Worm (Caenorhabditis elegans) whole organism, L1 larva: Measurements from ENCODE around the gene nhr-27.

Experiments used
- C16A3.4 ChIP-seq: fragments of 150-350 bp; optimal IDR thresholded peaks from 2 replicates; lab custom pipeline; 2014; ENCODE audit warnings: missing biosample characterization, missing genetic modification characterization
- Y116A8C.19 ChIP-seq: sonication (generic microtip); optimal IDR thresholded peaks from 2 replicates; lab custom pipeline; 2016; ENCODE audit warnings: missing compliant biosample characterization, missing genetic modification characterization, borderline replicate concordance
- aha-1 ChIP-seq: fragments of 150-350 bp; optimal IDR thresholded peaks from 2 replicates; lab custom pipeline; 2014; ENCODE audit warnings: missing biosample characterization, missing genetic modification characterization
- alr-1 ChIP-seq: fragments of 200-800 bp; sonication (Bioruptor generic); optimal IDR thresholded peaks from 2 replicates; lab custom pipeline; 2018; ENCODE audit warnings: borderline replicate concordance, mild to moderate bottlenecking, missing genetic modification characterization, missing compliant biosample characterization
- ama-1 ChIP-seq: fragments of 150-350 bp; optimal IDR thresholded peaks from 2 replicates; lab custom pipeline; 2014
- blmp-1 ChIP-seq: fragments of 150-350 bp; optimal IDR thresholded peaks from 2 replicates; lab custom pipeline; 2014; ENCODE audit warnings: missing biosample characterization, missing genetic modification characterization
- ceh-8 ChIP-seq: fragments of 200-800 bp; sonication (Bioruptor generic); optimal IDR thresholded peaks from 2 replicates; lab custom pipeline; 2018; ENCODE audit warnings: mild to moderate bottlenecking, missing genetic modification characterization, moderate library complexity, missing compliant biosample characterization
- ceh-82 ChIP-seq, 3 experiments: fragments of 150-350 bp in 1 of 3; sonication (generic microtip) in 2 of 3; optimal IDR thresholded peaks; 2 replicates each; lab custom pipeline; 2014 to 2017; ENCODE audit warnings: missing biosample characterization in 3 of 3, missing genetic modification characterization in 3 of 3
- ceh-90 ChIP-seq: sonication (generic microtip); optimal IDR thresholded peaks from 2 replicates; lab custom pipeline; 2016; ENCODE audit warnings: missing genetic modification characterization, missing compliant biosample characterization
- ces-1 ChIP-seq: fragments of 150-350 bp; optimal IDR thresholded peaks from 2 replicates; lab custom pipeline; 2014; ENCODE audit warnings: missing biosample characterization, missing genetic modification reagents, missing genetic modification characterization
- efl-3 ChIP-seq: fragments of 200-800 bp; sonication (Bioruptor generic); optimal IDR thresholded peaks from 2 replicates; lab custom pipeline; 2018; ENCODE audit warnings: mild to moderate bottlenecking, missing genetic modification characterization, missing compliant biosample characterization
- elt-2 ChIP-seq: sonication (generic microtip); optimal IDR thresholded peaks from 2 replicates; lab custom pipeline; 2016; ENCODE audit warnings: missing genetic modification characterization, mild to moderate bottlenecking, inconsistent platforms, missing compliant biosample characterization, missing genetic modification reagents
- elt-3 ChIP-seq, 6 experiments: fragments of 150-350 bp in 1 of 6; sonication (generic microtip); optimal IDR thresholded peaks; 2 replicates each; lab custom pipeline; 2017 to 2018; ENCODE audit warnings: missing biosample characterization in 6 of 6, missing genetic modification characterization in 6 of 6, inconsistent platforms in 1 of 6
- ets-5 ChIP-seq: fragments of 200-800 bp; sonication (Bioruptor generic); IDR thresholded peaks from 2 replicates; pipeline ENCODE4 v1.3.6; 2022; ENCODE audit warnings: missing genetic modification characterization, missing compliant biosample characterization
- fkh-8 ChIP-seq: sonication (generic microtip); optimal IDR thresholded peaks from 2 replicates; lab custom pipeline; 2016; ENCODE audit warnings: mild to moderate bottlenecking, missing genetic modification characterization, missing compliant biosample characterization
- fos-1 ChIP-seq: fragments of 150-350 bp; optimal IDR thresholded peaks from 2 replicates; lab custom pipeline; 2014; ENCODE audit warnings: missing biosample characterization, missing genetic modification characterization
- grh-1 ChIP-seq: fragments of 200-800 bp; sonication (Bioruptor generic); IDR thresholded peaks from 2 replicates; pipeline ENCODE4 v1.3.6; 2022; ENCODE audit warnings: missing genetic modification reagents, missing genetic modification characterization, missing compliant biosample characterization
- hlh-4 ChIP-seq: sonication (generic microtip); optimal IDR thresholded peaks from 2 replicates; lab custom pipeline; 2016; ENCODE audit warnings: mild to moderate bottlenecking, missing genetic modification characterization, missing compliant biosample characterization
- isw-1 ChIP-seq: fragments of 200-800 bp; sonication (Bioruptor generic); IDR thresholded peaks from 2 replicates; pipeline ENCODE4 v1.3.6; 2022; ENCODE audit warnings: missing genetic modification characterization, missing compliant biosample characterization
- lin-13 ChIP-seq: fragments of 150-350 bp; optimal IDR thresholded peaks from 2 replicates; lab custom pipeline; 2014; ENCODE audit warnings: missing biosample characterization, missing genetic modification reagents, missing genetic modification characterization
- lin-14 ChIP-seq: fragments of 200-800 bp; sonication (Bioruptor generic); optimal IDR thresholded peaks from 2 replicates; lab custom pipeline; 2018; ENCODE audit warnings: mild to moderate bottlenecking, missing genetic modification characterization, moderate library complexity, missing compliant biosample characterization
- lin-35 ChIP-seq, 2 experiments: fragments of 150-350 bp; optimal IDR thresholded peaks; 2 replicates each; lab custom pipeline; 2014; ENCODE audit warnings: missing biosample characterization in 2 of 2, missing genetic modification characterization in 2 of 2, missing genetic modification reagents in 2 of 2
- lir-3 ChIP-seq: sonication (generic microtip); optimal IDR thresholded peaks from 2 replicates; lab custom pipeline; 2016; ENCODE audit warnings: mild to moderate bottlenecking, missing genetic modification characterization, moderate library complexity, missing compliant biosample characterization; ENCODE audit not compliant: poor library complexity
- lsy-2 ChIP-seq, 2 experiments: fragments of 150-350 bp; optimal IDR thresholded peaks; 2 replicates each; lab custom pipeline; 2014; ENCODE audit warnings: missing biosample characterization in 2 of 2, missing genetic modification characterization in 2 of 2
- mdl-1 ChIP-seq, 2 experiments: fragments of 150-350 bp; optimal IDR thresholded peaks; 2 replicates each; lab custom pipeline; 2014 to 2017; ENCODE audit warnings: missing biosample characterization in 2 of 2, missing genetic modification characterization in 2 of 2, inconsistent platforms in 1 of 2
- mef-2 ChIP-seq: fragments of 150-350 bp; optimal IDR thresholded peaks from 2 replicates; lab custom pipeline; 2014; ENCODE audit warnings: missing biosample characterization, missing genetic modification characterization
- mep-1 ChIP-seq: fragments of 150-350 bp; optimal IDR thresholded peaks from 2 replicates; lab custom pipeline; 2014; ENCODE audit warnings: missing biosample characterization, missing genetic modification characterization
- nhr-11 ChIP-seq: fragments of 150-350 bp; optimal IDR thresholded peaks from 2 replicates; lab custom pipeline; 2014; ENCODE audit warnings: missing biosample characterization, missing genetic modification characterization
- nhr-12 ChIP-seq: sonication (generic microtip); optimal IDR thresholded peaks from 2 replicates; lab custom pipeline; 2017; ENCODE audit warnings: missing biosample characterization, missing genetic modification characterization
- nhr-20 ChIP-seq: sonication (generic microtip); optimal IDR thresholded peaks from 2 replicates; lab custom pipeline; 2016; ENCODE audit warnings: mild to moderate bottlenecking, missing genetic modification characterization, missing compliant biosample characterization
- nhr-47 ChIP-seq: sonication (generic microtip); optimal IDR thresholded peaks from 2 replicates; lab custom pipeline; 2016; ENCODE audit warnings: mild to moderate bottlenecking, missing genetic modification characterization, moderate library complexity, missing compliant biosample characterization
- nhr-71 ChIP-seq: sonication (generic microtip); optimal IDR thresholded peaks from 2 replicates; lab custom pipeline; 2016; ENCODE audit warnings: mild to moderate bottlenecking, missing genetic modification characterization, moderate library complexity, missing compliant biosample characterization
- nhr-84 ChIP-seq: sonication (generic microtip); optimal IDR thresholded peaks from 2 replicates; lab custom pipeline; 2017; ENCODE audit warnings: missing biosample characterization, missing genetic modification characterization
- nhr-85 ChIP-seq: sonication (generic microtip); peaks from one replicate; lab custom pipeline; 2016; ENCODE audit warnings: missing genetic modification characterization, inconsistent platforms, missing compliant biosample characterization
- nhr-90 ChIP-seq: sonication (generic microtip); optimal IDR thresholded peaks from 2 replicates; lab custom pipeline; 2016; ENCODE audit warnings: mild to moderate bottlenecking, missing genetic modification characterization, missing compliant biosample characterization; ENCODE audit not compliant: poor library complexity
- pag-3 ChIP-seq: sonication (generic microtip); optimal IDR thresholded peaks from 2 replicates; lab custom pipeline; 2017; ENCODE audit warnings: missing genetic modification characterization, mild to moderate bottlenecking, missing compliant biosample characterization, antibody characterized with exemption, borderline replicate concordance; ENCODE audit not compliant: insufficient read depth
- pax-3 ChIP-seq: fragments of 200-800 bp; sonication (Bioruptor generic); optimal IDR thresholded peaks from 2 replicates; lab custom pipeline; 2018; ENCODE audit warnings: mild to moderate bottlenecking, missing genetic modification characterization, moderate library complexity, missing compliant biosample characterization
- pqm-1 ChIP-seq: sonication (generic microtip); optimal IDR thresholded peaks from 3 replicates; lab custom pipeline; 2017; ENCODE audit warnings: missing biosample characterization, missing genetic modification characterization
- rnt-1 ChIP-seq: sonication (generic microtip); optimal IDR thresholded peaks from 2 replicates; lab custom pipeline; 2016; ENCODE audit warnings: mild to moderate bottlenecking, missing genetic modification characterization, moderate library complexity, missing compliant biosample characterization
- snu-23 ChIP-seq: sonication (generic microtip); optimal IDR thresholded peaks from 2 replicates; lab custom pipeline; 2016; ENCODE audit warnings: missing genetic modification characterization, missing compliant biosample characterization
- swsn-7 ChIP-seq: sonication (generic microtip); optimal IDR thresholded peaks from 2 replicates; lab custom pipeline; 2016; ENCODE audit warnings: missing genetic modification characterization, missing compliant biosample characterization
- tlp-1 ChIP-seq: fragments of 150-350 bp; optimal IDR thresholded peaks from 2 replicates; lab custom pipeline; 2014; ENCODE audit warnings: missing biosample characterization, missing genetic modification characterization
- unc-130 ChIP-seq: fragments of 150-350 bp; optimal IDR thresholded peaks from 2 replicates; lab custom pipeline; 2017; ENCODE audit warnings: missing biosample characterization, missing genetic modification characterization, inconsistent platforms
- unc-30 ChIP-seq: sonication (generic microtip); optimal IDR thresholded peaks from 2 replicates; lab custom pipeline; 2017; ENCODE audit warnings: missing biosample characterization, missing genetic modification characterization
- unc-62 ChIP-seq: fragments of 150-350 bp; optimal IDR thresholded peaks from 2 replicates; lab custom pipeline; 2014; ENCODE audit warnings: missing biosample characterization, missing genetic modification reagents, missing genetic modification characterization
- unc-98 ChIP-seq: fragments of 200-800 bp; sonication (Bioruptor generic); IDR thresholded peaks from 2 replicates; pipeline ENCODE4 v1.3.6; 2022; ENCODE audit warnings: missing genetic modification characterization, missing compliant biosample characterization
- vab-15 ChIP-seq: sonication (generic microtip); optimal IDR thresholded peaks from 2 replicates; lab custom pipeline; 2017; ENCODE audit warnings: missing genotype, mild to moderate bottlenecking, missing genetic modification characterization, missing compliant biosample characterization
- xbp-1 ChIP-seq: sonication (generic microtip); optimal IDR thresholded peaks from 2 replicates; lab custom pipeline; 2016; ENCODE audit warnings: missing genetic modification characterization, missing compliant biosample characterization
- ztf-11 ChIP-seq, 2 experiments: sonication (generic microtip); optimal IDR thresholded peaks; 2 replicates each; lab custom pipeline; 2016 to 2017; ENCODE audit warnings: missing genetic modification characterization in 2 of 2, missing biosample characterization in 1 of 2, missing compliant biosample characterization in 1 of 2
- ztf-4 ChIP-seq: fragments of 150-350 bp; optimal IDR thresholded peaks from 2 replicates; lab custom pipeline; 2014; ENCODE audit warnings: missing biosample characterization, missing genetic modification characterization

nhr-27 gene

DNA sequence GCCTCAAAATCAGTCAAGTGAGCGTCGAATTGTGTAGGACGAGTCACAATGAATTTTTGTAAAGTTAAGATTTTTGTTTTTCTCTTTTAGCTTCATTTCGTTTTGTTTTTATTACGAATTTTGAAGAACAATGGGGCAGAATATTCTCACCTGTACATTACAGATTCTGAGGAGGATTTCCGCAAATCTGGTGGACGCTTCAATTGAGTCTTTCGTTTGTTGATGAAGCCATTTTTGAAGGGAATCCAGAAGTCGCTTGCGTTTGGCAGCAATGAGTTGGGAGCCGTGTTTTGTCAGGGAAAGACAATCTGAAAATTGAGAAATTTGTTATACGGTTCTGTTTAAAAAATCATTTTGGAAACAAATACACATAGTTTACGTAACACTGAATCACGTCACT is 143.7 kb downstream of the nhr-27 start:
- TF ChIP-seq isw-1 (GFP tag; lab: Robert Waterston, UW): no peak
- TF ChIP-seq nhr-90 (tag; lab: Kevin White, UChicago): no peak
- no peak for TF ChIP-seq unc-98 (GFP tag; lab: Robert Waterston, UW)
- no peak for TF ChIP-seq Y116A8C.19 (tag; lab: Kevin White, UChicago)
- no peak for TF ChIP-seq nhr-11
- TF ChIP-seq vab-15 (tag; lab: Kevin White, UChicago): no peak
- no peak for TF ChIP-seq nhr-12 (tag; lab: Kevin White, UChicago)
- no peak for TF ChIP-seq ztf-4 (tag; lab: Kevin White, UChicago)
- TF ChIP-seq alr-1 (tag; lab: Kevin White, UChicago): no peak
- TF ChIP-seq nhr-85 (tag; lab: Kevin White, UChicago): no peak
- TF ChIP-seq pag-3 (tag; lab: Kevin White, UChicago): no peak
- no peak for TF ChIP-seq blmp-1 (tag; lab: Kevin White, UChicago)
- no peak for TF ChIP-seq rnt-1 (tag; lab: Kevin White, UChicago)
- no peak for TF ChIP-seq pax-3
- TF ChIP-seq ceh-90: no peak
- TF ChIP-seq grh-1: no peak

DNA sequence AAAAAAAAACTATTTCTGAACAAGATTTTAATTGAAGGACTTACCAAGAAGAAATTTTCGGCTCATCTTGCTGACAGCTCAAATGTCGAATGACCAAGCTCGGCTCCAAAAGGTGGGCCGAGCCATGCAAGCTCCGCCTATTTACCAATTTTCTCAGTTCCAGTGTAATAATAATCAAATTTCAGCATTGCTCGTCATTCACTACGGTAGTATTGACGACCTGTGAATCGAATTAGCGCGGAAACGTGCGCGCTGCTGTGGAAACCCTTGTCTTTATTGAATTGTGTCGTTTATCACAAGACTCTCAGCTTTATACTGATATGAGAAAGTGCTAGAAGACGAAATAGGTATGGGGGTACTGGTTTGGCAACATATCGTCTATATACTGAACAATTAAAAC is 144.6 kb downstream of the nhr-27 start, which contains the start of gene nlp-76:
TSS of gene nlp-76 (minus strand) at position 367 of the 400 bp plus-strand sequence.
- TF ChIP-seq nhr-84 (tag; lab: Kevin White, UChicago) (no peak), ceh-8 (no peak), mep-1 (tag; lab: Kevin White, UChicago) (no peak), elt-2 (tag; lab: Kevin White, UChicago) (no peak), snu-23 (no peak), ztf-11 (tag; optimal IDR thresholded peaks at IDR 0.05; lab: Kevin White, UChicago) (no peak), nhr-12 (tag; lab: Kevin White, UChicago) (no peak), ces-1 (no peak), pag-3 (tag; lab: Kevin White, UChicago) (no peak), ceh-82 (tag; optimal IDR thresholded peaks at IDR 0.05; lab: Kevin White, UChicago) (no peak), xbp-1 (tag; lab: Kevin White, UChicago) (no peak), efl-3 (GFP tag; lab: Kevin White, UChicago) (no peak), nhr-85 (tag; lab: Kevin White, UChicago) (no peak), ets-5 (GFP tag; lab: Robert Waterston, UW) (no peak), nhr-90 (tag; lab: Kevin White, UChicago) (peak; percentile 7), isw-1 (GFP tag; lab: Robert Waterston, UW) (no peak), unc-62 (GFP tag; lab: Kevin White, UChicago) (no peak), nhr-20 (tag; lab: Kevin White, UChicago) (peak; percentile 14), unc-130 (no peak), lin-14 (GFP tag; lab: Kevin White, UChicago) (peak; percentile 1), lsy-2 (tag; optimal IDR thresholded peaks at IDR 0.05; lab: Kevin White, UChicago) (no peak), pax-3 (no peak), nhr-71 (tag; lab: Kevin White, UChicago) (peak; percentile 53), C16A3.4 (no peak), fos-1 (tag; lab: Kevin White, UChicago) (no peak), mef-2 (tag; lab: Kevin White, UChicago) (no peak), ztf-4 (tag; lab: Kevin White, UChicago) (peak; percentile 28), lin-35 (GFP tag; optimal IDR thresholded peaks at IDR 0.05; lab: Kevin White, UChicago) (peak in 1 of 2 experiments; percentile 71), unc-30 (tag; lab: Kevin White, UChicago) (no peak), blmp-1 (tag; lab: Kevin White, UChicago) (no peak), swsn-7 (no peak), tlp-1 (tag; lab: Kevin White, UChicago) (no peak), mdl-1 (tag; optimal IDR thresholded peaks at IDR 0.05; lab: Kevin White, UChicago) (peak in 1 of 2 experiments; percentile 38), ama-1 (lab: Kevin White, UChicago) (peak; percentile 81), elt-3 (tag; optimal IDR thresholded peaks at IDR 0.05; lab: Kevin White, UChicago) (peak in 1 of 6 experiments; percentile 1), fkh-8 (peak; percentile 49), pqm-1 (tag; lab: Kevin White, UChicago) (no peak), hlh-4 (tag; lab: Kevin White, UChicago) (no peak), lin-13 (GFP tag; lab: Kevin White, UChicago) (no peak), nhr-47 (tag; lab: Kevin White, UChicago) (peak; percentile 62), aha-1 (tag; lab: Kevin White, UChicago) (no peak), lir-3 (tag; lab: Kevin White, UChicago) (no peak), nhr-11 (no peak)
